Worm (Caenorhabditis elegans) whole organism, young adult: ENCODE results near the gene dars-2.

ENCODE experiments used
- B0261.1 ChIP-seq: sonication (generic microtip); optimal IDR thresholded peaks from 2 replicates; lab custom pipeline; 2016; ENCODE audit warnings: mild to moderate bottlenecking, missing genetic modification characterization, moderate library complexity, missing compliant biosample characterization
- C06A6.2 ChIP-seq: fragments of 200-800 bp; sonication (Bioruptor generic); conservative IDR thresholded peaks from 2 replicates; pipeline ENCODE4 v1.3.6; 2022; ENCODE audit warnings: missing genetic modification characterization, missing compliant biosample characterization
- F22D6.2 ChIP-seq: sonication (generic microtip); optimal IDR thresholded peaks from 2 replicates; lab custom pipeline; 2016; ENCODE audit warnings: mild to moderate bottlenecking, missing genetic modification characterization, missing compliant biosample characterization
- F23B12.7 ChIP-seq: sonication (generic microtip); optimal IDR thresholded peaks from 2 replicates; lab custom pipeline; 2017; ENCODE audit warnings: missing genetic modification characterization, mild to moderate bottlenecking, missing compliant biosample characterization, antibody characterized with exemption, moderate library complexity; ENCODE audit not compliant: insufficient read depth
- F39B2.1 ChIP-seq: fragments of 200-800 bp; sonication (Bioruptor generic); IDR thresholded peaks from 2 replicates; pipeline ENCODE4 v1.3.6; 2022; ENCODE audit warnings: missing genetic modification reagents, missing genetic modification characterization, missing compliant biosample characterization
- F52B5.7 ChIP-seq: sonication (generic microtip); optimal IDR thresholded peaks from 2 replicates; lab custom pipeline; 2016; ENCODE audit warnings: mild to moderate bottlenecking, missing genetic modification characterization, missing compliant biosample characterization
- K11D2.4 ChIP-seq: fragments of 200-800 bp; sonication (Bioruptor generic); IDR thresholded peaks from 2 replicates; pipeline ENCODE4 v1.3.6; 2022; ENCODE audit warnings: missing genetic modification reagents, missing genetic modification characterization, missing compliant biosample characterization
- Y53F4B.3 ChIP-seq: fragments of 200-800 bp; sonication (Bioruptor generic); IDR thresholded peaks from 2 replicates; pipeline ENCODE4 v1.3.6; 2022; ENCODE audit warnings: missing genetic modification reagents, missing genetic modification characterization, missing compliant biosample characterization
- ZK185.1 ChIP-seq: sonication (generic microtip); optimal IDR thresholded peaks from 2 replicates; lab custom pipeline; 2016; ENCODE audit warnings: mild to moderate bottlenecking, missing genetic modification characterization, missing compliant biosample characterization; ENCODE audit not compliant: poor library complexity, severe bottlenecking
- akir-1 ChIP-seq: fragments of 200-800 bp; sonication (Bioruptor generic); optimal IDR thresholded peaks from 2 replicates; lab custom pipeline; 2018; ENCODE audit warnings: mild to moderate bottlenecking, missing genetic modification characterization, moderate library complexity, missing compliant biosample characterization
- aptf-2 ChIP-seq: fragments of 200-800 bp; sonication (Bioruptor generic); conservative IDR thresholded peaks from 2 replicates; pipeline ENCODE4 v1.3.6; 2022; ENCODE audit warnings: missing genetic modification reagents, missing genetic modification characterization, missing compliant biosample characterization
- atf-7 ChIP-seq: sonication (generic microtip); optimal IDR thresholded peaks from 2 replicates; lab custom pipeline; 2017; ENCODE audit warnings: mild to moderate bottlenecking, missing genetic modification characterization, missing compliant biosample characterization
- attf-3 ChIP-seq: fragments of 200-800 bp; sonication (Bioruptor generic); conservative IDR thresholded peaks from 2 replicates; pipeline ENCODE4 v1.3.6; 2022; ENCODE audit warnings: missing genetic modification reagents, missing genetic modification characterization, missing compliant biosample characterization
- attf-5 ChIP-seq: fragments of 200-800 bp; sonication (Bioruptor generic); optimal IDR thresholded peaks from 2 replicates; lab custom pipeline; 2018; ENCODE audit warnings: mild to moderate bottlenecking, missing genetic modification characterization, missing compliant biosample characterization
- attf-6 ChIP-seq: fragments of 200-800 bp; sonication (Bioruptor generic); IDR thresholded peaks from 2 replicates; pipeline ENCODE4 v1.3.6; 2022; ENCODE audit warnings: missing genetic modification reagents, missing genetic modification characterization, missing compliant biosample characterization
- bed-1 ChIP-seq: fragments of 200-800 bp; sonication (Bioruptor generic); IDR thresholded peaks from 2 replicates; pipeline ENCODE4 v1.3.6; 2022; ENCODE audit warnings: missing genetic modification reagents, missing genetic modification characterization, missing compliant biosample characterization
- cebp-1 ChIP-seq, 2 experiments: fragments of 200-800 bp in 1 of 2; sonication (Bioruptor generic) in 1 of 2; sonication (generic microtip) in 1 of 2; IDR thresholded peaks in 1 of 2; optimal IDR thresholded peaks in 1 of 2; 2 replicates each; pipeline versions ENCODE4 v1.3.6 to Lab custom; 2017 to 2022; ENCODE audit warnings: missing compliant biosample characterization in 2 of 2, missing genetic modification characterization in 2 of 2, mild to moderate bottlenecking in 1 of 2, missing genetic modification reagents in 1 of 2, moderate library complexity in 1 of 2
- ceh-100 ChIP-seq: fragments of 200-800 bp; sonication (Bioruptor generic); IDR thresholded peaks from 2 replicates; pipeline ENCODE4 v1.3.6; 2022; ENCODE audit warnings: missing genetic modification reagents, missing genetic modification characterization, missing compliant biosample characterization
- ceh-58 ChIP-seq: fragments of 200-800 bp; sonication (Bioruptor generic); IDR thresholded peaks from 2 replicates; pipeline ENCODE4 v1.3.6; 2022; ENCODE audit warnings: missing genetic modification characterization, missing compliant biosample characterization
- ceh-91 ChIP-seq: fragments of 200-800 bp; sonication (Bioruptor generic); IDR thresholded peaks from 2 replicates; pipeline ENCODE4 v1.3.6; 2022; ENCODE audit warnings: missing genetic modification reagents, missing genetic modification characterization, missing compliant biosample characterization
- dox-1 ChIP-seq: fragments of 200-800 bp; sonication (Bioruptor generic); IDR thresholded peaks from 2 replicates; pipeline ENCODE4 v1.3.6; 2022; ENCODE audit warnings: missing genetic modification reagents, missing genetic modification characterization, missing compliant biosample characterization
- dpl-1 ChIP-seq: fragments of 150-350 bp; optimal IDR thresholded peaks from 2 replicates; lab custom pipeline; 2014; ENCODE audit warnings: missing biosample characterization, missing genetic modification reagents, missing genetic modification characterization
- egl-18 ChIP-seq: fragments of 200-800 bp; sonication (Bioruptor generic); IDR thresholded peaks from 2 replicates; pipeline ENCODE4 v1.3.6; 2022; ENCODE audit warnings: missing genetic modification reagents, missing genetic modification characterization, missing compliant biosample characterization
- egl-44 ChIP-seq: fragments of 200-800 bp; sonication (Bioruptor generic); IDR thresholded peaks from 2 replicates; pipeline ENCODE4 v1.3.6; 2022; ENCODE audit warnings: missing genetic modification reagents, missing genetic modification characterization, missing compliant biosample characterization
- fkh-3 ChIP-seq: sonication (generic microtip); optimal IDR thresholded peaks from 2 replicates; lab custom pipeline; 2016; ENCODE audit warnings: mild to moderate bottlenecking, missing genetic modification characterization, missing compliant biosample characterization
- him-1 ChIP-seq: sonication (generic microtip); optimal IDR thresholded peaks from 2 replicates; lab custom pipeline; 2016; ENCODE audit warnings: missing genotype, missing genetic modification reagents, missing genetic modification characterization, missing compliant biosample characterization
- let-526 ChIP-seq: fragments of 200-800 bp; sonication (Bioruptor generic); IDR thresholded peaks from 2 replicates; pipeline ENCODE4 v1.3.6; 2022; ENCODE audit warnings: missing genetic modification reagents, missing genetic modification characterization, missing compliant biosample characterization
- let-607 ChIP-seq, 2 experiments: fragments of 200-800 bp in 1 of 2; sonication (Bioruptor generic) in 1 of 2; sonication (generic microtip) in 1 of 2; optimal IDR thresholded peaks; 2 replicates each; lab custom pipeline; 2016 to 2018; ENCODE audit warnings: mild to moderate bottlenecking in 2 of 2, missing compliant biosample characterization in 2 of 2, missing genetic modification characterization in 2 of 2, moderate library complexity in 2 of 2, missing genotype in 1 of 2
- lin-35 ChIP-seq, 3 experiments: fragments of 150-350 bp in 2 of 3; sonication (generic microtip) in 1 of 3; optimal IDR thresholded peaks; 2 replicates each; lab custom pipeline; 2014 to 2018; ENCODE audit warnings: missing biosample characterization in 3 of 3, missing genetic modification characterization in 3 of 3, missing genetic modification reagents in 3 of 3
- lin-54 ChIP-seq: fragments of 200-800 bp; sonication (Bioruptor generic); optimal IDR thresholded peaks from 2 replicates; lab custom pipeline; 2018; ENCODE audit warnings: mild to moderate bottlenecking, missing genetic modification characterization, missing compliant biosample characterization
- lsy-27 ChIP-seq: sonication (generic microtip); optimal IDR thresholded peaks from 2 replicates; lab custom pipeline; 2017; ENCODE audit warnings: missing genetic modification characterization, mild to moderate bottlenecking, missing compliant biosample characterization, antibody characterized with exemption, missing genotype, borderline replicate concordance; ENCODE audit not compliant: insufficient read depth
- madf-3 ChIP-seq: fragments of 200-800 bp; sonication (Bioruptor generic); IDR thresholded peaks from 2 replicates; pipeline ENCODE4 v1.3.6; 2022; ENCODE audit warnings: missing genetic modification reagents, missing genetic modification characterization, missing compliant biosample characterization
- madf-6 ChIP-seq: fragments of 200-800 bp; sonication (Bioruptor generic); IDR thresholded peaks from 2 replicates; pipeline ENCODE4 v1.3.6; 2022; ENCODE audit warnings: missing genetic modification reagents, missing genetic modification characterization, missing compliant biosample characterization
- mel-28 ChIP-seq: sonication (generic microtip); optimal IDR thresholded peaks from 2 replicates; lab custom pipeline; 2016; ENCODE audit warnings: borderline replicate concordance, mild to moderate bottlenecking, missing genetic modification characterization, missing compliant biosample characterization
- mxl-1 ChIP-seq: sonication (generic microtip); optimal IDR thresholded peaks from 2 replicates; lab custom pipeline; 2016; ENCODE audit warnings: missing genetic modification characterization, missing compliant biosample characterization
- nfya-1 ChIP-seq: sonication (generic microtip); optimal IDR thresholded peaks from 2 replicates; lab custom pipeline; 2017; ENCODE audit warnings: antibody characterized with exemption, missing compliant biosample characterization, missing genetic modification characterization, borderline replicate concordance; ENCODE audit not compliant: insufficient read depth
- nfya-2 ChIP-seq: fragments of 200-800 bp; sonication (Bioruptor generic); IDR thresholded peaks from 2 replicates; pipeline ENCODE4 v1.3.6; 2022; ENCODE audit warnings: missing genetic modification reagents, missing genetic modification characterization, missing compliant biosample characterization
- nhr-27 ChIP-seq: fragments of 200-800 bp; sonication (Bioruptor generic); optimal IDR thresholded peaks from 2 replicates; lab custom pipeline; 2018; ENCODE audit warnings: mild to moderate bottlenecking, missing genetic modification characterization, moderate library complexity, missing compliant biosample characterization
- pbrm-1 ChIP-seq: fragments of 200-800 bp; sonication (Bioruptor generic); IDR thresholded peaks from 2 replicates; pipeline ENCODE4 v1.3.6; 2022; ENCODE audit warnings: missing genetic modification reagents, missing genetic modification characterization, missing compliant biosample characterization
- rcor-1 ChIP-seq: fragments of 200-800 bp; sonication (Bioruptor generic); IDR thresholded peaks from 2 replicates; pipeline ENCODE4 v1.3.6; 2022; ENCODE audit warnings: missing genetic modification reagents, missing genetic modification characterization, missing compliant biosample characterization
- repo-1 ChIP-seq: sonication (generic microtip); optimal IDR thresholded peaks from 2 replicates; lab custom pipeline; 2017; ENCODE audit warnings: mild to moderate bottlenecking, missing genetic modification characterization, missing compliant biosample characterization
- sdz-38 ChIP-seq: sonication (generic microtip); optimal IDR thresholded peaks from 2 replicates; lab custom pipeline; 2016; ENCODE audit warnings: missing genotype, missing genetic modification characterization, missing compliant biosample characterization
- sea-2 ChIP-seq: fragments of 200-800 bp; sonication (Bioruptor generic); IDR thresholded peaks from 2 replicates; pipeline ENCODE4 v1.3.6; 2022; ENCODE audit warnings: missing genetic modification characterization, missing compliant biosample characterization
- snpc-1.1 ChIP-seq: sonication (generic microtip); optimal IDR thresholded peaks from 2 replicates; lab custom pipeline; 2017; ENCODE audit warnings: missing genetic modification characterization, mild to moderate bottlenecking, missing compliant biosample characterization, antibody characterized with exemption, moderate library complexity, missing genotype, missing genetic modification reagents; ENCODE audit not compliant: insufficient read depth
- tbx-9 ChIP-seq: sonication (generic microtip); optimal IDR thresholded peaks from 2 replicates; lab custom pipeline; 2016; ENCODE audit warnings: borderline replicate concordance, missing genetic modification characterization, inconsistent platforms, missing compliant biosample characterization
- unc-62 ChIP-seq: fragments of 150-350 bp; optimal IDR thresholded peaks from 2 replicates; lab custom pipeline; 2014; ENCODE audit warnings: missing biosample characterization, missing genetic modification reagents, missing genetic modification characterization
- ztf-26 ChIP-seq: sonication (generic microtip); optimal IDR thresholded peaks from 2 replicates; lab custom pipeline; 2017; ENCODE audit warnings: missing genetic modification characterization, missing compliant biosample characterization
- ztf-28 ChIP-seq: fragments of 200-800 bp; sonication (Bioruptor generic); IDR thresholded peaks from 2 replicates; pipeline ENCODE4 v1.3.6; 2022; ENCODE audit warnings: missing genetic modification reagents, missing genetic modification characterization, missing compliant biosample characterization

Gene dars-2

DNA sequence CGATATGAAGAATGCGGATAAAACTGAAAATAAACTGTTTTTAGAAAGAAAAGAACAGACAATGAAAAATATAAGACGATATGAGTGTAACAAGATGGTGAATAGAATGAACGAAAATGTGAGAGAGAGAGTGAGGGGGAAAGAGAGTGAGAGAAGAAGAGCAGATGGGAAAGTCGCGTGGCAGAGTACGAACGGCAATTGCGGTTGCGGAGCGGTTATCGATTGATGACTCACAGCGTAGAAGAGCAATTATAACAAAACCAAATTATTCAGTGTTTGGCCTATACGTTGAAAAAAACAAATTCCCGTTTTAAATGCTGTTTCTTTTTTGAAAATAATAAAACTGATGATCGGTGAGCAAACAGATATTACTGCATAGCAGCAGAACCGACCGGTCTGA is 16.8 kb downstream of the dars-2 start, which contains the start of gene pqn-53:
Gene pqn-53, minus strand, starts transcription at position 23 of the 400 bp plus-strand sequence.
- no peak for TF ChIP-seq atf-7 (tag; lab: Kevin White, UChicago)
- no peak for TF ChIP-seq nhr-27 (tag; lab: Kevin White, UChicago)
- no peak for TF ChIP-seq fkh-3 (tag; lab: Kevin White, UChicago)
- no peak for TF ChIP-seq ceh-100
- no peak for TF ChIP-seq pbrm-1 (GFP tag; lab: Robert Waterston, UW)
- TF ChIP-seq let-607 (tag; optimal IDR thresholded peaks at IDR 0.05; lab: Kevin White, UChicago): no peak
- TF ChIP-seq rcor-1: no peak
- no peak for TF ChIP-seq attf-3
- TF ChIP-seq B0261.1: no peak
- no peak for TF ChIP-seq nfya-2 (GFP tag; lab: Robert Waterston, UW)
- TF ChIP-seq dpl-1 (GFP tag; lab: Kevin White, UChicago): no peak
- TF ChIP-seq Y53F4B.3 (GFP tag; lab: Robert Waterston, UW): no peak
- no peak for TF ChIP-seq ceh-58 (GFP tag; lab: Robert Waterston, UW)
- peak; percentile 21 for TF ChIP-seq attf-5 (GFP tag; lab: Kevin White, UChicago)
- TF ChIP-seq aptf-2 (GFP tag; lab: Robert Waterston, UW): no peak
- no peak for TF ChIP-seq egl-18 (GFP tag; lab: Robert Waterston, UW)
- peak; percentile 23 for TF ChIP-seq lin-54 (GFP tag; lab: Kevin White, UChicago)
- no peak for TF ChIP-seq ceh-91 (GFP tag; lab: Robert Waterston, UW)
- no peak for TF ChIP-seq lin-35 (GFP tag; optimal IDR thresholded peaks at IDR 0.05; lab: Kevin White, UChicago)
- TF ChIP-seq him-1 (tag; lab: Kevin White, UChicago): no peak
- no peak for TF ChIP-seq K11D2.4 (GFP tag; lab: Robert Waterston, UW)
- no peak for TF ChIP-seq ztf-26 (tag; lab: Kevin White, UChicago)
- no peak for TF ChIP-seq mel-28 (tag; lab: Kevin White, UChicago)
- TF ChIP-seq cebp-1 (GFP tag; IDR thresholded peaks at IDR 0.05; lab: Robert Waterston, UW): no peak
- peak; percentile 36 for TF ChIP-seq cebp-1 (tag; optimal IDR thresholded peaks at IDR 0.05; lab: Kevin White, UChicago)
- TF ChIP-seq F39B2.1 (GFP tag; lab: Robert Waterston, UW): no peak
- no peak for TF ChIP-seq unc-62 (GFP tag; lab: Kevin White, UChicago)
- no peak for TF ChIP-seq sdz-38
- no peak for TF ChIP-seq lsy-27 (tag; lab: Kevin White, UChicago)
- TF ChIP-seq bed-1 (GFP tag; lab: Robert Waterston, UW): no peak
- TF ChIP-seq madf-3 (GFP tag; lab: Robert Waterston, UW): 0 out of 2 replicates have a peak, but pooled peaks have one; percentile 48
- TF ChIP-seq F23B12.7 (tag; lab: Kevin White, UChicago): no peak
- no peak for TF ChIP-seq let-526 (GFP tag; lab: Robert Waterston, UW)
- peak; percentile 8 for TF ChIP-seq ZK185.1 (tag; lab: Kevin White, UChicago)
- no peak for TF ChIP-seq F22D6.2 (tag; lab: Kevin White, UChicago)
- TF ChIP-seq tbx-9 (tag; lab: Kevin White, UChicago): no peak
- 0 out of 2 replicates have a peak, but pooled peaks have one; percentile 26 for TF ChIP-seq madf-6 (GFP tag; lab: Robert Waterston, UW)
- no peak for TF ChIP-seq F52B5.7 (tag; lab: Kevin White, UChicago)
- no peak for TF ChIP-seq C06A6.2 (GFP tag; lab: Robert Waterston, UW)
- no peak for TF ChIP-seq repo-1 (tag; lab: Kevin White, UChicago)
- no peak for TF ChIP-seq akir-1 (GFP tag; lab: Kevin White, UChicago)
- TF ChIP-seq mxl-1 (tag; lab: Kevin White, UChicago): no peak
- TF ChIP-seq attf-6 (GFP tag; lab: Robert Waterston, UW): 0 out of 2 replicates have a peak, but pooled peaks have one; percentile 31
- no peak for TF ChIP-seq snpc-1.1 (tag; lab: Kevin White, UChicago)
- TF ChIP-seq nfya-1 (tag; lab: Kevin White, UChicago): no peak
- no peak for TF ChIP-seq ztf-28 (GFP tag; lab: Robert Waterston, UW)
- no peak for TF ChIP-seq egl-44 (GFP tag; lab: Robert Waterston, UW)
- TF ChIP-seq sea-2: no peak
- TF ChIP-seq dox-1 (GFP tag; lab: Robert Waterston, UW): no peak
